Fruit fly (Drosophila melanogaster) whole organism, adult: ENCODE results near the gene CG17211.

Experiments used
- CG11617 ChIP-seq: fragments of 200-800 bp; sonication (Bioruptor generic); optimal IDR thresholded peaks from 2 replicates; lab custom pipeline; 2017; ENCODE audit warnings: mild to moderate bottlenecking, missing biosample characterization, missing genetic modification reagents, missing genetic modification characterization
- CG12768 ChIP-seq: fragments of 200-800 bp; sonication (Bioruptor generic); optimal IDR thresholded peaks from 2 replicates; lab custom pipeline; 2017; ENCODE audit warnings: missing biosample characterization, missing genetic modification characterization, mild to moderate bottlenecking, moderate library complexity, missing genetic modification reagents
- CG14711 ChIP-seq: fragments of 200-800 bp; sonication (Bioruptor generic); optimal IDR thresholded peaks from 2 replicates; lab custom pipeline; 2018; ENCODE audit warnings: missing biosample characterization, mild to moderate bottlenecking, missing genetic modification characterization, moderate library complexity
- CG1620 ChIP-seq: fragments of 200-800 bp; sonication (Bioruptor generic); optimal IDR thresholded peaks from 2 replicates; lab custom pipeline; 2016; ENCODE audit warnings: missing biosample characterization, missing genetic modification characterization
- CG33017 ChIP-seq: fragments of 200-800 bp; sonication (Bioruptor generic); optimal IDR thresholded peaks from 2 replicates; lab custom pipeline; 2018; ENCODE audit warnings: missing biosample characterization, mild to moderate bottlenecking, missing genetic modification characterization, moderate library complexity
- CG5204 ChIP-seq: fragments of 200-800 bp; sonication (Bioruptor generic); optimal IDR thresholded peaks from 2 replicates; lab custom pipeline; 2016; ENCODE audit warnings: missing biosample characterization, missing genetic modification characterization
- CG7045 ChIP-seq: fragments of 200-800 bp; sonication (Bioruptor generic); optimal IDR thresholded peaks from 2 replicates; lab custom pipeline; 2017; ENCODE audit warnings: missing biosample characterization, mild to moderate bottlenecking, missing genetic modification characterization
- CG7101 ChIP-seq: fragments of 200-800 bp; sonication (Bioruptor generic); optimal IDR thresholded peaks from 2 replicates; lab custom pipeline; 2018; ENCODE audit warnings: missing biosample characterization, mild to moderate bottlenecking, missing genetic modification characterization, moderate library complexity
- Clk ChIP-seq: fragments of 200-800 bp; sonication (Bioruptor generic); optimal IDR thresholded peaks from 2 replicates; lab custom pipeline; 2017; ENCODE audit warnings: missing biosample characterization, missing genetic modification characterization
- Crg-1 ChIP-seq: fragments of 200-800 bp; sonication (Bioruptor generic); optimal IDR thresholded peaks from 2 replicates; lab custom pipeline; 2016; ENCODE audit warnings: missing biosample characterization, missing genetic modification characterization
- Hr96 ChIP-seq: fragments of 200-800 bp; sonication (Bioruptor generic); optimal IDR thresholded peaks from 2 replicates; lab custom pipeline; 2016; ENCODE audit warnings: missing biosample characterization, missing genetic modification characterization
- Mnt ChIP-seq: fragments of 200-800 bp; sonication (Bioruptor generic); optimal IDR thresholded peaks from 2 replicates; lab custom pipeline; 2016; ENCODE audit warnings: missing biosample characterization, mild to moderate bottlenecking, missing genetic modification characterization
- bab1 ChIP-seq: fragments of 200-800 bp; sonication (Bioruptor generic); optimal IDR thresholded peaks from 3 replicates; lab custom pipeline; 2019; ENCODE audit warnings: missing biosample characterization, mild to moderate bottlenecking, missing genetic modification characterization, moderate library complexity
- cic ChIP-seq: fragments of 200-800 bp; sonication (Bioruptor generic); optimal IDR thresholded peaks from 2 replicates; lab custom pipeline; 2017; ENCODE audit warnings: missing biosample characterization, mild to moderate bottlenecking, missing genetic modification characterization, moderate library complexity
- cnc ChIP-seq, 2 experiments: fragments of >200 bp; optimal IDR thresholded peaks; 2 replicates each; lab custom pipeline; 2017
- kay ChIP-seq: fragments of 200-800 bp; sonication (Bioruptor generic); peaks from one replicate; lab custom pipeline; 2016; ENCODE audit warnings: missing biosample characterization, missing genetic modification characterization, borderline replicate concordance
- ovo ChIP-seq: fragments of 200-800 bp; sonication (Bioruptor generic); optimal IDR thresholded peaks from 2 replicates; lab custom pipeline; 2016; ENCODE audit warnings: missing biosample characterization, missing genetic modification characterization
- pad ChIP-seq: fragments of 200-800 bp; sonication (Bioruptor generic); optimal IDR thresholded peaks from 3 replicates; lab custom pipeline; 2017; ENCODE audit warnings: missing biosample characterization, missing genetic modification characterization, mild to moderate bottlenecking, moderate library complexity, missing genetic modification reagents
- tj ChIP-seq: fragments of 200-800 bp; sonication (Bioruptor generic); optimal IDR thresholded peaks from 3 replicates; lab custom pipeline; 2017; ENCODE audit warnings: missing biosample characterization, mild to moderate bottlenecking, missing genetic modification characterization, moderate library complexity
- toe ChIP-seq: fragments of 200-800 bp; sonication (Bioruptor generic); optimal IDR thresholded peaks from 2 replicates; lab custom pipeline; 2016; ENCODE audit warnings: missing biosample characterization, missing genetic modification characterization

The CG17211 gene

dm6 chr2L:12110810-12111209 lies 3.4 kb upstream of the CG17211 start, which contains the start of gene Phae2:
Gene Phae2 (plus strand): TSS chr2L:12111110.
- TF ChIP-seq CG12768 (no peak), toe (GFP tag; lab: Kevin White, UChicago) (no peak), CG1620 (GFP tag; lab: Kevin White, UChicago) (no peak)

dm6 chr2L:12112943-12113557 lies 1.1 kb upstream of the CG17211 start:
- TF ChIP-seq kay: no peak
- no peak for TF ChIP-seq ovo (GFP tag; lab: Kevin White, UChicago)
- no peak for TF ChIP-seq toe (GFP tag; lab: Kevin White, UChicago)
- no peak for TF ChIP-seq Crg-1 (GFP tag; lab: Kevin White, UChicago)
- no peak for TF ChIP-seq CG7101 (tag; lab: Kevin White, UChicago)
- no peak for TF ChIP-seq Clk (GFP tag; lab: Kevin White, UChicago)

dm6 chr2L:12115809-12116208 lies 1.6 kb downstream of the CG17211 start:
- no peak for TF ChIP-seq bab1 (GFP tag; lab: Kevin White, UChicago)

dm6 chr2L:12120000-12120399 lies 5.8 kb downstream of the CG17211 start:
- TF ChIP-seq CG11617 (GFP tag; lab: Kevin White, UChicago) (no peak), tj (no peak), CG12768 (no peak), kay (no peak), Crg-1 (GFP tag; lab: Kevin White, UChicago) (no peak), Clk (GFP tag; lab: Kevin White, UChicago) (no peak), bab1 (GFP tag; lab: Kevin White, UChicago) (no peak), CG5204 (GFP tag; lab: Kevin White, UChicago) (no peak), CG7045 (GFP tag; lab: Kevin White, UChicago) (no peak), cic (GFP tag; lab: Kevin White, UChicago) (no peak), ovo (GFP tag; lab: Kevin White, UChicago) (no peak), pad (GFP tag; lab: Kevin White, UChicago) (no peak), toe (GFP tag; lab: Kevin White, UChicago) (no peak), CG33017 (tag; lab: Kevin White, UChicago) (no peak), CG1620 (GFP tag; lab: Kevin White, UChicago) (no peak), Mnt (GFP tag; lab: Kevin White, UChicago) (no peak), CG7101 (tag; lab: Kevin White, UChicago) (no peak), CG14711 (no peak), cnc (optimal IDR thresholded peaks at IDR 0.05; lab: Kevin White, UChicago) (no peak), Hr96 (GFP tag; lab: Kevin White, UChicago) (no peak)

- TF ChIP-seq Clk (GFP tag; lab: Kevin White, UChicago) (no peak), cic (GFP tag; lab: Kevin White, UChicago) (no peak), Mnt (GFP tag; lab: Kevin White, UChicago) (no peak), tj (no peak), CG12768 (no peak), CG14711 (no peak), ovo (GFP tag; lab: Kevin White, UChicago) (no peak), kay (no peak), CG33017 (tag; lab: Kevin White, UChicago) (no peak), cnc (optimal IDR thresholded peaks at IDR 0.05; lab: Kevin White, UChicago) (no peak), toe (GFP tag; lab: Kevin White, UChicago) (no peak), pad (GFP tag; lab: Kevin White, UChicago) (no peak), Hr96 (GFP tag; lab: Kevin White, UChicago) (no peak), CG5204 (GFP tag; lab: Kevin White, UChicago) (no peak), CG1620 (GFP tag; lab: Kevin White, UChicago) (no peak), CG11617 (GFP tag; lab: Kevin White, UChicago) (no peak)
These were observed 19.3 kb downstream of the CG17211 start, which contains the start of gene rho-6 for dm6 chr2L:12133275-12134124. Gene rho-6 (minus strand): TSS chr2L:12133411.

dm6 chr2L:12134125-12134378 lies 19.9 kb downstream of the CG17211 start:
- no peak for TF ChIP-seq ovo (GFP tag; lab: Kevin White, UChicago)
- no peak for TF ChIP-seq cic (GFP tag; lab: Kevin White, UChicago)
- TF ChIP-seq CG1620 (GFP tag; lab: Kevin White, UChicago): no peak
- TF ChIP-seq bab1 (GFP tag; lab: Kevin White, UChicago): no peak
- no peak for TF ChIP-seq tj
- TF ChIP-seq pad (GFP tag; lab: Kevin White, UChicago): no peak
- TF ChIP-seq CG7045 (GFP tag; lab: Kevin White, UChicago): no peak
- TF ChIP-seq Hr96 (GFP tag; lab: Kevin White, UChicago): no peak
- no peak for TF ChIP-seq CG14711
- TF ChIP-seq Mnt (GFP tag; lab: Kevin White, UChicago): no peak
